Worm (Caenorhabditis elegans) whole organism, young adult: Measurements from ENCODE around the gene oac-7.
A peak's percentile ranks its signal among the peaks of the same experiment; 100 is the strongest.
"Not testable (repeated sequence)": the region's sequence is repeated elsewhere in the genome, so short reads cannot be mapped to it uniquely, and the experiment has no call there.

Experiments used
- B0035.1 ChIP-seq: sonication (generic microtip); optimal IDR thresholded peaks from 2 replicates; lab custom pipeline; 2016; ENCODE audit warnings: missing genetic modification characterization, mild to moderate bottlenecking, missing compliant biosample characterization, missing genotype, missing genetic modification reagents
- B0261.1 ChIP-seq: sonication (generic microtip); optimal IDR thresholded peaks from 2 replicates; lab custom pipeline; 2016; ENCODE audit warnings: mild to moderate bottlenecking, missing genetic modification characterization, moderate library complexity, missing compliant biosample characterization
- D2030.7 ChIP-seq: fragments of 200-800 bp; sonication (Bioruptor generic); IDR thresholded peaks from 2 replicates; pipeline ENCODE4 v1.3.6; 2022; ENCODE audit warnings: missing genetic modification reagents, missing genetic modification characterization, missing compliant biosample characterization
- F23B12.7 ChIP-seq: sonication (generic microtip); optimal IDR thresholded peaks from 2 replicates; lab custom pipeline; 2017; ENCODE audit warnings: missing genetic modification characterization, mild to moderate bottlenecking, missing compliant biosample characterization, antibody characterized with exemption, moderate library complexity; ENCODE audit not compliant: insufficient read depth
- F49E8.2 ChIP-seq: sonication (generic microtip); optimal IDR thresholded peaks from 3 replicates; lab custom pipeline; 2017; ENCODE audit warnings: missing genetic modification characterization, mild to moderate bottlenecking, missing compliant biosample characterization, antibody characterized with exemption, moderate library complexity; ENCODE audit not compliant: insufficient read depth
- Y56A3A.18 ChIP-seq: fragments of 200-800 bp; sonication (Bioruptor generic); IDR thresholded peaks from 2 replicates; pipeline ENCODE4 v1.3.6; 2022; ENCODE audit warnings: missing genetic modification reagents, missing genetic modification characterization, missing compliant biosample characterization
- Y95B8A.8 ChIP-seq: fragments of 200-800 bp; sonication (Bioruptor generic); IDR thresholded peaks from 2 replicates; pipeline ENCODE4 v1.3.6; 2022; ENCODE audit warnings: missing genetic modification reagents, missing genetic modification characterization, missing compliant biosample characterization
- athp-1 ChIP-seq: sonication (generic microtip); optimal IDR thresholded peaks from 2 replicates; lab custom pipeline; 2017; ENCODE audit warnings: mild to moderate bottlenecking, missing genetic modification characterization, missing compliant biosample characterization
- attf-6 ChIP-seq: fragments of 200-800 bp; sonication (Bioruptor generic); IDR thresholded peaks from 2 replicates; pipeline ENCODE4 v1.3.6; 2022; ENCODE audit warnings: missing genetic modification reagents, missing genetic modification characterization, missing compliant biosample characterization
- ceh-100 ChIP-seq: fragments of 200-800 bp; sonication (Bioruptor generic); IDR thresholded peaks from 2 replicates; pipeline ENCODE4 v1.3.6; 2022; ENCODE audit warnings: missing genetic modification reagents, missing genetic modification characterization, missing compliant biosample characterization
- ceh-40 ChIP-seq: fragments of 200-800 bp; sonication (Bioruptor generic); IDR thresholded peaks from 2 replicates; pipeline ENCODE4 v1.3.6; 2022; ENCODE audit warnings: missing genetic modification characterization, missing compliant biosample characterization
- chd-7 ChIP-seq: sonication (generic microtip); optimal IDR thresholded peaks from 2 replicates; lab custom pipeline; 2016; ENCODE audit warnings: mild to moderate bottlenecking, missing genetic modification characterization, moderate library complexity, missing compliant biosample characterization
- die-1 ChIP-seq: sonication (generic microtip); optimal IDR thresholded peaks from 2 replicates; lab custom pipeline; 2016; ENCODE audit warnings: missing genotype, mild to moderate bottlenecking, missing genetic modification characterization, missing compliant biosample characterization
- dox-1 ChIP-seq: fragments of 200-800 bp; sonication (Bioruptor generic); IDR thresholded peaks from 2 replicates; pipeline ENCODE4 v1.3.6; 2022; ENCODE audit warnings: missing genetic modification reagents, missing genetic modification characterization, missing compliant biosample characterization
- efl-1 ChIP-seq: fragments of 150-350 bp; optimal IDR thresholded peaks from 2 replicates; lab custom pipeline; 2014; ENCODE audit warnings: missing biosample characterization, missing genetic modification reagents, missing genetic modification characterization
- egl-44 ChIP-seq: fragments of 200-800 bp; sonication (Bioruptor generic); IDR thresholded peaks from 2 replicates; pipeline ENCODE4 v1.3.6; 2022; ENCODE audit warnings: missing genetic modification reagents, missing genetic modification characterization, missing compliant biosample characterization
- ekl-4 ChIP-seq: fragments of 200-800 bp; sonication (Bioruptor generic); IDR thresholded peaks from 2 replicates; pipeline ENCODE4 v1.3.6; 2022; ENCODE audit warnings: missing genetic modification reagents, missing genetic modification characterization, missing compliant biosample characterization
- hmg-1.2 ChIP-seq: fragments of 200-800 bp; sonication (Bioruptor generic); IDR thresholded peaks from 2 replicates; pipeline ENCODE4 v1.3.6; 2022; ENCODE audit warnings: missing genetic modification reagents, missing genetic modification characterization, missing compliant biosample characterization
- let-607 ChIP-seq, 2 experiments: fragments of 200-800 bp in 1 of 2; sonication (Bioruptor generic) in 1 of 2; sonication (generic microtip) in 1 of 2; optimal IDR thresholded peaks; 2 replicates each; lab custom pipeline; 2016 to 2018; ENCODE audit warnings: mild to moderate bottlenecking in 2 of 2, missing compliant biosample characterization in 2 of 2, missing genetic modification characterization in 2 of 2, moderate library complexity in 2 of 2, missing genotype in 1 of 2
- lin-26 ChIP-seq: fragments of 200-800 bp; sonication (Bioruptor generic); IDR thresholded peaks from 2 replicates; pipeline ENCODE4 v1.3.6; 2022; ENCODE audit warnings: missing genetic modification reagents, missing genetic modification characterization, missing compliant biosample characterization
- lin-40 ChIP-seq: sonication (generic microtip); optimal IDR thresholded peaks from 2 replicates; lab custom pipeline; 2016; ENCODE audit warnings: missing genetic modification characterization, mild to moderate bottlenecking, missing compliant biosample characterization, missing genotype, missing genetic modification reagents
- madf-10 ChIP-seq: sonication (generic microtip); optimal IDR thresholded peaks from 2 replicates; lab custom pipeline; 2016; ENCODE audit warnings: mild to moderate bottlenecking, missing genetic modification characterization, missing compliant biosample characterization
- mcd-1 ChIP-seq: fragments of 200-800 bp; sonication (Bioruptor generic); IDR thresholded peaks from 2 replicates; pipeline ENCODE4 v1.3.6; 2022; ENCODE audit warnings: missing genetic modification reagents, missing genetic modification characterization, missing compliant biosample characterization
- mxl-1 ChIP-seq: sonication (generic microtip); optimal IDR thresholded peaks from 2 replicates; lab custom pipeline; 2016; ENCODE audit warnings: missing genetic modification characterization, missing compliant biosample characterization
- nfyb-1 ChIP-seq: fragments of 200-800 bp; sonication (Bioruptor generic); IDR thresholded peaks from 2 replicates; pipeline ENCODE4 v1.3.6; 2022; ENCODE audit warnings: missing genetic modification reagents, missing genetic modification characterization, missing compliant biosample characterization
- nhr-80 ChIP-seq: sonication (generic microtip); optimal IDR thresholded peaks from 2 replicates; lab custom pipeline; 2016; ENCODE audit warnings: missing genetic modification characterization, missing compliant biosample characterization
- nhr-90 ChIP-seq: sonication (generic microtip); optimal IDR thresholded peaks from 2 replicates; lab custom pipeline; 2016; ENCODE audit warnings: missing genotype, mild to moderate bottlenecking, missing genetic modification characterization, missing compliant biosample characterization
- pbrm-1 ChIP-seq: fragments of 200-800 bp; sonication (Bioruptor generic); IDR thresholded peaks from 2 replicates; pipeline ENCODE4 v1.3.6; 2022; ENCODE audit warnings: missing genetic modification reagents, missing genetic modification characterization, missing compliant biosample characterization
- rec-8 ChIP-seq, 2 experiments: sonication (generic microtip); optimal IDR thresholded peaks; 2 replicates each; lab custom pipeline; 2016; ENCODE audit warnings: mild to moderate bottlenecking in 2 of 2, missing genetic modification characterization in 2 of 2, missing genetic modification reagents in 2 of 2, missing genotype in 2 of 2, missing biosample characterization in 1 of 2, missing compliant biosample characterization in 1 of 2, moderate library complexity in 1 of 2
- rpc-1 ChIP-seq, 2 experiments: fragments of 150-350 bp in 1 of 2; sonication (generic microtip) in 1 of 2; optimal IDR thresholded peaks; 2 replicates each; lab custom pipeline; 2014 to 2018; ENCODE audit warnings: missing biosample characterization in 1 of 2, missing genetic modification characterization in 1 of 2, missing genetic modification reagents in 1 of 2, missing genotype in 1 of 2
- snpc-1.1 ChIP-seq: sonication (generic microtip); optimal IDR thresholded peaks from 2 replicates; lab custom pipeline; 2017; ENCODE audit warnings: missing genetic modification characterization, mild to moderate bottlenecking, missing compliant biosample characterization, antibody characterized with exemption, moderate library complexity, missing genotype, missing genetic modification reagents; ENCODE audit not compliant: insufficient read depth
- snpc-4 ChIP-seq, 5 experiments: fragments of 150-350 bp in 1 of 5; sonication (generic microtip) in 4 of 5; optimal IDR thresholded peaks; 2 replicates each; lab custom pipeline; 2014 to 2018; ENCODE audit warnings: missing genetic modification characterization in 5 of 5, missing biosample characterization in 3 of 5, antibody characterized with exemption in 2 of 5, mild to moderate bottlenecking in 2 of 5, missing compliant biosample characterization in 2 of 5, missing genotype in 2 of 5, moderate library complexity in 2 of 5, missing genetic modification reagents in 1 of 5
- tbp1 ChIP-seq: fragments of 200-800 bp; sonication (Bioruptor generic); optimal IDR thresholded peaks from 2 replicates; lab custom pipeline; 2018; ENCODE audit warnings: mild to moderate bottlenecking, missing genetic modification characterization, missing compliant biosample characterization
- tlf-1 ChIP-seq: fragments of 200-800 bp; sonication (Bioruptor generic); optimal IDR thresholded peaks from 2 replicates; lab custom pipeline; 2018; ENCODE audit warnings: mild to moderate bottlenecking, missing genetic modification characterization, missing compliant biosample characterization
- zim-3 ChIP-seq: sonication (generic microtip); optimal IDR thresholded peaks from 2 replicates; lab custom pipeline; 2017; ENCODE audit warnings: mild to moderate bottlenecking, missing genetic modification characterization, moderate library complexity, missing compliant biosample characterization
- ztf-18 ChIP-seq: sonication (generic microtip); optimal IDR thresholded peaks from 2 replicates; lab custom pipeline; 2016; ENCODE audit warnings: missing genotype, mild to moderate bottlenecking, missing genetic modification characterization, missing compliant biosample characterization
- ztf-25 ChIP-seq: fragments of 200-800 bp; sonication (Bioruptor generic); IDR thresholded peaks from 2 replicates; pipeline ENCODE4 v1.3.6; 2022; ENCODE audit warnings: missing genetic modification reagents, missing genetic modification characterization, missing compliant biosample characterization

oac-7 gene

DNA sequence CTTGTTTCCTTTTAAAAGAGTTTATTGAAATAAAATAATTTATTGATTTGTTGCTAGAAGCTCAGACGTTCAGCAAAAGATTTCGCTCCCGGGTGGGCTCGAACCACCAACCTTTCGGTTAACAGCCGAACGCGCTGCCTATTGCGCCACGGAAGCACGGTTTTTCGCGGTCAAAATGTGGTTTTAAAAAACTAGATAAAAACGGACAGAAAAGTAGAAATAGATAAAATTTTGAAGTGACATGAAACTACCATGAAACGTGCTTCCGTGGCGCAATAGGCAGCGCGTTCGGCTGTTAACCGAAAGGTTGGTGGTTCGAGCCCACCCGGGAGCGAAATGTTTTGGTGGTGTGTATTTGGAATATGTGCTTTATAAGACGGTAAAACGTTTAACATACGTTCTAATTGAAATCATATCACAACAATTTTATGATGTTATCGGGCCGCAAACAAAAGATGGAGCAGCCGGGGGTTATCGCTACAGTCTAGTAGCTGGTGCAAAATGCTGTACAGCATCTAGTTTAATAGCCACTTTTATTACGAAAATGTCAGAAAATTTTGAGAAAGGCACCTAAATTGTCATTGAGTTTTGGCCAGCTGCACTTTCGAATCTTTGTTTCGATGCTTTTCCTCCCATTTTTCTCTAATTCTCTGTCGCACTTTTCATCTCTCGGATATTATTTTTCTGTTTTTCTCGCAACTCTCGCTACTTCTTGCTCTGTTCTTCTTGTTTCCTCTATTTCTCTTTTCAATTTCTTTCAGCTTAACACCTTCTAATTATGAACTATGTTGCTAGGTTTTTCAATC, 28.9 kb downstream of the oac-7 start, which contains the start of gene slc-9B.2:
TSS of gene slc-9B.2 (plus strand) at position 756 of the 806 bp plus-strand sequence.
- peak; percentile 54 for TF ChIP-seq mcd-1
- TF ChIP-seq chd-7 (tag; lab: Kevin White, UChicago): peak; percentile 23
- TF ChIP-seq ekl-4 (GFP tag; lab: Robert Waterston, UW): peak; percentile 66
- TF ChIP-seq zim-3: peak; percentile 53
- peak; percentile 41 for TF ChIP-seq nhr-90 (tag; lab: Kevin White, UChicago)
- peak; percentile 60; the same call in 1 of the 2 replicates for TF ChIP-seq Y56A3A.18 (GFP tag; lab: Robert Waterston, UW)
- TF ChIP-seq tbp1 (GFP tag; lab: Kevin White, UChicago): peak; percentile 85
- peak; percentile 25 for TF ChIP-seq B0035.1
- peak; percentile 49 for TF ChIP-seq madf-10
- TF ChIP-seq ceh-40 (GFP tag; lab: Robert Waterston, UW): peak; percentile 34; the same call in 1 of the 2 replicates
- peak in 1 of 2 experiments; percentile 11 for TF ChIP-seq rec-8 (tag; optimal IDR thresholded peaks at IDR 0.05; lab: Kevin White, UChicago)
- peak; percentile 18 for TF ChIP-seq snpc-1.1
- TF ChIP-seq ztf-25 (GFP tag; lab: Robert Waterston, UW): 0 out of 2 replicates have a peak, but pooled peaks have one; percentile 40
- TF ChIP-seq D2030.7: peak; percentile 63
- TF ChIP-seq nhr-80: peak; percentile 69
- TF ChIP-seq B0261.1 (tag; lab: Kevin White, UChicago): peak; percentile 75
- TF ChIP-seq snpc-4 (GFP tag; optimal IDR thresholded peaks at IDR 0.05; lab: Kevin White, UChicago): not testable (repeated sequence)
- peak; percentile 7 to 77 (median 42) for TF ChIP-seq snpc-4 (tag; optimal IDR thresholded peaks at IDR 0.05; lab: Kevin White, UChicago)
- peak; percentile 76; the same call in 1 of the 2 replicates for TF ChIP-seq attf-6 (GFP tag; lab: Robert Waterston, UW)
- peak; percentile 2 for TF ChIP-seq efl-1 (GFP tag; lab: Kevin White, UChicago)
- peak; percentile 48 for TF ChIP-seq hmg-1.2 (GFP tag; lab: Robert Waterston, UW)
- peak; percentile 81; the same call in 1 of the 2 replicates for TF ChIP-seq lin-26
- peak in 1 of 2 experiments; percentile 24 for TF ChIP-seq let-607 (tag; optimal IDR thresholded peaks at IDR 0.05; lab: Kevin White, UChicago)
- TF ChIP-seq athp-1 (tag; lab: Kevin White, UChicago): peak; percentile 11
- peak; percentile 82 for TF ChIP-seq nfyb-1
- peak; percentile 21 for TF ChIP-seq tlf-1
- peak; percentile 54 for TF ChIP-seq F49E8.2 (tag; lab: Kevin White, UChicago)
- peak; percentile 16 for TF ChIP-seq mxl-1 (tag; lab: Kevin White, UChicago)
- TF ChIP-seq pbrm-1 (GFP tag; lab: Robert Waterston, UW): peak; percentile 62; the same call in 1 of the 2 replicates
- TF ChIP-seq egl-44 (GFP tag; lab: Robert Waterston, UW): 0 out of 2 replicates have a peak, but pooled peaks have one; percentile 31
- TF ChIP-seq dox-1: peak; percentile 69; the same call in 1 of the 2 replicates
- TF ChIP-seq die-1 (tag; lab: Kevin White, UChicago): peak; percentile 46
- TF ChIP-seq F23B12.7 (tag; lab: Kevin White, UChicago): peak; percentile 40
- TF ChIP-seq rpc-1 (optimal IDR thresholded peaks at IDR 0.05; lab: Kevin White, UChicago): peak; percentile 63
- peak; percentile 80 for TF ChIP-seq rpc-1 (tag; optimal IDR thresholded peaks at IDR 0.05; lab: Kevin White, UChicago)
- peak; percentile 25 for TF ChIP-seq lin-40
- peak; percentile 10; the same call in 1 of the 2 replicates for TF ChIP-seq ceh-100
- TF ChIP-seq Y95B8A.8 (GFP tag; lab: Robert Waterston, UW): 0 out of 2 replicates have a peak, but pooled peaks have one; percentile 11
- peak; percentile 60 for TF ChIP-seq ztf-18 (tag; lab: Kevin White, UChicago)
